Worm (Caenorhabditis elegans): Measurements from ENCODE around the gene srsx-11.
A peak's percentile ranks its signal among the peaks of the same experiment; 100 is the strongest.

The srsx-11 gene

ce11 chrV:4951434-4951833 lies 27.5 kb downstream of the srsx-11 start, which contains the start of gene str-207:
Gene str-207 (plus strand): TSS chrV:4951734.
- TF ChIP-seq nhr-129 (tag; optimal IDR thresholded peaks at IDR 0.05), result no peak
- no peak for TF ChIP-seq ama-1 (optimal IDR thresholded peaks at IDR 0.05)
- no peak for TF ChIP-seq fos-1 (tag; optimal IDR thresholded peaks at IDR 0.05)
- no peak for TF ChIP-seq mdl-1 (tag; optimal IDR thresholded peaks at IDR 0.05)
- TF ChIP-seq sem-4 (tag; optimal IDR thresholded peaks at IDR 0.05), result no peak
- no peak for TF ChIP-seq lin-11 (tag; optimal IDR thresholded peaks at IDR 0.05)
- TF ChIP-seq nhr-10 (tag; optimal IDR thresholded peaks at IDR 0.05), result no peak
- TF ChIP-seq zag-1 (tag; optimal IDR thresholded peaks at IDR 0.05), result no peak
- TF ChIP-seq F13H6.1 (tag; optimal IDR thresholded peaks at IDR 0.05), result no peak
- TF ChIP-seq nhr-6 (tag; optimal IDR thresholded peaks at IDR 0.05), result no peak
- TF ChIP-seq nhr-21 (tag; optimal IDR thresholded peaks at IDR 0.05), result no peak
- no peak for TF ChIP-seq ZK546.5 (tag; optimal IDR thresholded peaks at IDR 0.05)
- TF ChIP-seq ceh-16 (tag; optimal IDR thresholded peaks at IDR 0.05), result no peak

ce11 chrV:4948635-4949034 lies 30.3 kb downstream of the srsx-11 start, which contains the start of gene str-209:
Gene str-209 (plus strand): TSS chrV:4948935.
- no peak for TF ChIP-seq R02D3.7 (tag; optimal IDR thresholded peaks at IDR 0.05)

ce11 chrV:4944219-4944618 lies 34.7 kb downstream of the srsx-11 start, which contains the start of gene str-211:
Gene str-211 (minus strand): TSS chrV:4944319.
- TF ChIP-seq egl-27 (tag; optimal IDR thresholded peaks at IDR 0.05) (no peak), nhr-21 (tag; optimal IDR thresholded peaks at IDR 0.05) (no peak), elt-1 (tag; optimal IDR thresholded peaks at IDR 0.05) (no peak), ztf-11 (tag; optimal IDR thresholded peaks at IDR 0.05) (no peak), sma-9 (GFP tag; optimal IDR thresholded peaks at IDR 0.05) (no peak), sma-9 (tag; optimal IDR thresholded peaks at IDR 0.05) (no peak), ZK546.5 (tag; optimal IDR thresholded peaks at IDR 0.05) (no peak), aly-2 (tag; optimal IDR thresholded peaks at IDR 0.05) (no peak), mbf-1 (tag; optimal IDR thresholded peaks at IDR 0.05) (no peak)

ce11 chrV:4937337-4937736 lies 41.6 kb downstream of the srsx-11 start:
- TF ChIP-seq unc-39 (tag; optimal IDR thresholded peaks at IDR 0.05), result no peak
- TF ChIP-seq snpc-4 (tag; optimal IDR thresholded peaks at IDR 0.05), result no peak
- TF ChIP-seq lin-11 (tag; optimal IDR thresholded peaks at IDR 0.05), result no peak
- no peak for TF ChIP-seq nhr-129 (tag; optimal IDR thresholded peaks at IDR 0.05)
- no peak for TF ChIP-seq zag-1 (tag; optimal IDR thresholded peaks at IDR 0.05)
- no peak for TF ChIP-seq sma-3 (GFP tag; optimal IDR thresholded peaks at IDR 0.05)
- no peak for TF ChIP-seq crh-2 (tag; optimal IDR thresholded peaks at IDR 0.05)
- no peak for TF ChIP-seq unc-62 (GFP tag; optimal IDR thresholded peaks at IDR 0.05)
- no peak for TF ChIP-seq nhr-25 (tag; optimal IDR thresholded peaks at IDR 0.05)
- no peak for TF ChIP-seq ama-1 (optimal IDR thresholded peaks at IDR 0.05)
- no peak for TF ChIP-seq skn-1 (tag; optimal IDR thresholded peaks at IDR 0.05)
- TF ChIP-seq nhr-23 (tag; optimal IDR thresholded peaks at IDR 0.05), result no peak
- no peak for TF ChIP-seq dmd-4 (tag; optimal IDR thresholded peaks at IDR 0.05)
- TF ChIP-seq ztf-11 (tag; optimal IDR thresholded peaks at IDR 0.05), result no peak

- TF ChIP-seq lin-39 (tag; optimal IDR thresholded peaks at IDR 0.05), result no peak
- TF ChIP-seq fos-1 (tag; optimal IDR thresholded peaks at IDR 0.05), result peak; percentile 30
- no peak for TF ChIP-seq blmp-1 (tag; optimal IDR thresholded peaks at IDR 0.05; ENCODE audit: insufficient read depth)
- TF ChIP-seq skn-1 (tag; optimal IDR thresholded peaks at IDR 0.05), result no peak
- no peak for TF ChIP-seq egl-27 (tag; optimal IDR thresholded peaks at IDR 0.05)
- no peak for TF ChIP-seq lin-11 (tag; optimal IDR thresholded peaks at IDR 0.05)
- no peak for TF ChIP-seq nhr-21 (tag; optimal IDR thresholded peaks at IDR 0.05)
These were observed 43.9 kb downstream of the srsx-11 start for ce11 chrV:4935096-4935495.

- TF ChIP-seq ama-1 (optimal IDR thresholded peaks at IDR 0.05) (no peak), lsy-2 (tag; optimal IDR thresholded peaks at IDR 0.05) (no peak), mab-5 (tag; optimal IDR thresholded peaks at IDR 0.05) (no peak), Y55F3AM.14 (GFP tag; optimal IDR thresholded peaks at IDR 0.05) (no peak), crh-2 (tag; optimal IDR thresholded peaks at IDR 0.05) (no peak), sma-3 (GFP tag; optimal IDR thresholded peaks at IDR 0.05) (no peak), dmd-4 (tag; optimal IDR thresholded peaks at IDR 0.05) (no peak), elt-1 (tag; optimal IDR thresholded peaks at IDR 0.05) (no peak), egl-27 (tag; optimal IDR thresholded peaks at IDR 0.05) (no peak), R02D3.7 (tag; optimal IDR thresholded peaks at IDR 0.05) (no peak), mbf-1 (tag; optimal IDR thresholded peaks at IDR 0.05) (no peak), nhr-11 (tag; optimal IDR thresholded peaks at IDR 0.05) (no peak)
These were observed 44.6 kb downstream of the srsx-11 start, which contains the start of gene catp-2 for ce11 chrV:4934406-4934805. Gene catp-2 (plus strand): TSS chrV:4934706.

Measured in whole organism, L2 larva.